Fruit fly (Drosophila melanogaster): ENCODE measurements around the gene Mms19.

DNA sequence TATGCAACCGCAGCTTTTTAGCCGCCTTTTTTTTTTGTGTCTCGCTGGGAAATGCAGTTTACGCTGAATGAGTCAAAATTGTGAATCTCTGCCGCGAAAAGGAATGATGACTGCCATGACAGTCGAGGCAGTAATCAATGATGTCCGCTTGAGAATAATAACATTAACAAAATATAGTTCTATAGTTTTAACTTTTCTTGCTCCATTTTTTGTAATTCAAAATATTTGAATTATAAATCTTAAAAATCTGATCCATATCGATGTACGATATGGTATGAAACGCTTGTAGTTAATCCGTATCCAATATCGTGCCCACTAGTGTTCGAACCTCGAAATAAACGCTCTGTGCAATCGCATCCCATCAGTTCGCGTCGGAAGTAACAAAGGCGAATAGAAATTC is 44.5 kb upstream of the Mms19 start:
- TF ChIP-seq usp (GFP tag; optimal IDR thresholded peaks at IDR 0.05) (no peak), pan (optimal IDR thresholded peaks at IDR 0.05) (no peak), CG8478 (optimal IDR thresholded peaks at IDR 0.05) (no peak), EcR (GFP tag; optimal IDR thresholded peaks at IDR 0.05) (no peak)
